Fruit fly (Drosophila melanogaster): ENCODE measurements around the gene stg.

DNA sequence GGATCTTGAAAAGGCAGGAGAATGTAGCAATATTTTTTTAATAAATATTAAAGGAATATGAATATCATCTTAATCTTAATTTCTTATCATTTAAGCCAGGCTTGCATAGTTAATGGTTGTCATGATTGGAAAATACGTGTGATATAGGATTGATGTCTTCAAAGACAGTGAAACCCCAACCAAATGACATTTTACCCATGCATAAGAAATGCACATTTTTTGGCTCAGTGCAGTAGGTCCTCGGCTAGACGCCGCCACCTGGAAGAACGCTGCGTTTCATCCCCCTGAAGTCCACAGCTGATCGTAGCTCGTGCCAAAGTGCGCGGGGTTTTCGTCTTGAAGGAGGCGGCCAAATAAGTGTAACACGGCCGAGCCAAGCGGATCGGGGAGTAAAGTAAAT lies 11.0 kb upstream of the stg start:
- TF ChIP-seq Rel (GFP tag; optimal IDR thresholded peaks at IDR 0.05): no peak
- no peak for TF ChIP-seq Rel (tag; optimal IDR thresholded peaks at IDR 0.05)
- no peak for TF ChIP-seq foxo (GFP tag; optimal IDR thresholded peaks at IDR 0.05)
- TF ChIP-seq Dif (GFP tag; optimal IDR thresholded peaks at IDR 0.05; ENCODE audit: partially characterized antibody): no peak
- no peak for TF ChIP-seq Dfd (GFP tag; optimal IDR thresholded peaks at IDR 0.05)
- no peak for TF ChIP-seq sv (GFP tag; optimal IDR thresholded peaks at IDR 0.05)
- TF ChIP-seq dmrt93B (GFP tag; optimal IDR thresholded peaks at IDR 0.05): no peak
- no peak for TF ChIP-seq ey (GFP tag; optimal IDR thresholded peaks at IDR 0.05)
- no peak for TF ChIP-seq fru (GFP tag; optimal IDR thresholded peaks at IDR 0.05)
- no peak for TF ChIP-seq h (GFP tag; optimal IDR thresholded peaks at IDR 0.05)
- TF ChIP-seq brk (GFP tag; optimal IDR thresholded peaks at IDR 0.05): no peak
